Worm (Caenorhabditis elegans): Measurements from ENCODE around the gene C29F7.10.
"Not testable (repeated sequence)": the region's sequence is repeated elsewhere in the genome, so short reads cannot be mapped to it uniquely, and the experiment has no call there.

Gene C29F7.10

ce11 chrX:13435790-13436472, 4.6 kb upstream of the C29F7.10 start, which contains the start of gene jmjd-3.3:
Gene jmjd-3.3 (plus strand): TSS chrX:13436422.
- TF ChIP-seq tbx-37 (GFP tag; conservative IDR thresholded peaks at IDR 0.05) (no peak), hnd-1 (tag; optimal IDR thresholded peaks at IDR 0.05) (no peak), ceh-36 (tag; optimal IDR thresholded peaks at IDR 0.05) (no peak), hmbx-1 (tag; optimal IDR thresholded peaks at IDR 0.05) (no peak), scrt-1 (GFP tag; IDR thresholded peaks at IDR 0.05) (no peak), B0310.2 (tag; optimal IDR thresholded peaks at IDR 0.05) (no peak), flt-1 (GFP tag; IDR thresholded peaks at IDR 0.05) (no peak), tra-4 (tag; optimal IDR thresholded peaks at IDR 0.05) (no peak), pes-1 (GFP tag; IDR thresholded peaks at IDR 0.05) (no peak), hmg-4 (GFP tag; optimal IDR thresholded peaks at IDR 0.05) (no peak), ama-1 (optimal IDR thresholded peaks at IDR 0.05) (no peak), ets-7 (tag; optimal IDR thresholded peaks at IDR 0.05) (no peak), ceh-13 (GFP tag; optimal IDR thresholded peaks at IDR 0.05) (no peak), F13C5.2 (tag; optimal IDR thresholded peaks at IDR 0.05) (no peak), sea-1 (GFP tag; conservative IDR thresholded peaks at IDR 0.05) (no peak), aly-1 (tag; optimal IDR thresholded peaks at IDR 0.05) (no peak), tbx-11 (GFP tag; IDR thresholded peaks at IDR 0.05) (no peak)

ce11 chrX:13435116-13435515, 3.8 kb upstream of the C29F7.10 start:
- no peak for TF ChIP-seq sea-1 (GFP tag; conservative IDR thresholded peaks at IDR 0.05)
- TF ChIP-seq F13C5.2 (tag; optimal IDR thresholded peaks at IDR 0.05): no peak
- TF ChIP-seq hmbx-1 (tag; optimal IDR thresholded peaks at IDR 0.05): no peak
- TF ChIP-seq pes-1 (GFP tag; IDR thresholded peaks at IDR 0.05): no peak
- no peak for TF ChIP-seq aly-1 (tag; optimal IDR thresholded peaks at IDR 0.05)
- no peak for TF ChIP-seq ceh-36 (tag; optimal IDR thresholded peaks at IDR 0.05)
- no peak for TF ChIP-seq hmg-4 (GFP tag; optimal IDR thresholded peaks at IDR 0.05)

- not testable (repeated sequence) for TF ChIP-seq sea-1 (GFP tag; conservative IDR thresholded peaks at IDR 0.05); ama-1 (optimal IDR thresholded peaks at IDR 0.05); tbx-11 (GFP tag; IDR thresholded peaks at IDR 0.05)
Measured at ce11 chrX:13428755-13429154, 2.5 kb downstream of the C29F7.10 start, which contains the start of gene fkh-4. Gene fkh-4 (minus strand): TSS chrX:13428855.

ce11 chrX:13423340-13423739, 7.9 kb downstream of the C29F7.10 start, which contains the start of gene fkh-3:
Gene fkh-3 (minus strand): TSS chrX:13423440.
- TF ChIP-seq tbx-11 (GFP tag; IDR thresholded peaks at IDR 0.05): no peak
- TF ChIP-seq tra-4 (tag; optimal IDR thresholded peaks at IDR 0.05): no peak
- no peak for TF ChIP-seq ama-1 (optimal IDR thresholded peaks at IDR 0.05)
- TF ChIP-seq B0310.2 (tag; optimal IDR thresholded peaks at IDR 0.05): no peak
- TF ChIP-seq aly-1 (tag; optimal IDR thresholded peaks at IDR 0.05): no peak
- TF ChIP-seq F13C5.2 (tag; optimal IDR thresholded peaks at IDR 0.05): no peak
- TF ChIP-seq ceh-36 (tag; optimal IDR thresholded peaks at IDR 0.05): no peak
- TF ChIP-seq flt-1 (GFP tag; IDR thresholded peaks at IDR 0.05): no peak
- TF ChIP-seq hmg-4 (GFP tag; optimal IDR thresholded peaks at IDR 0.05): no peak
- TF ChIP-seq hnd-1 (tag; optimal IDR thresholded peaks at IDR 0.05): no peak
- TF ChIP-seq sea-1 (GFP tag; conservative IDR thresholded peaks at IDR 0.05): no peak
- TF ChIP-seq hmbx-1 (tag; optimal IDR thresholded peaks at IDR 0.05): no peak
- no peak for TF ChIP-seq ceh-13 (GFP tag; optimal IDR thresholded peaks at IDR 0.05)
- no peak for TF ChIP-seq tbx-37 (GFP tag; conservative IDR thresholded peaks at IDR 0.05)
- no peak for TF ChIP-seq scrt-1 (GFP tag; IDR thresholded peaks at IDR 0.05)
- TF ChIP-seq ets-7 (tag; optimal IDR thresholded peaks at IDR 0.05): no peak
- no peak for TF ChIP-seq pes-1 (GFP tag; IDR thresholded peaks at IDR 0.05)

ce11 chrX:13421068-13421467, 10.2 kb downstream of the C29F7.10 start:
- TF ChIP-seq tbx-37 (GFP tag; conservative IDR thresholded peaks at IDR 0.05): no peak
- no peak for TF ChIP-seq ceh-13 (GFP tag; optimal IDR thresholded peaks at IDR 0.05)
- no peak for TF ChIP-seq ama-1 (optimal IDR thresholded peaks at IDR 0.05)
- TF ChIP-seq pes-1 (GFP tag; IDR thresholded peaks at IDR 0.05): no peak
- no peak for TF ChIP-seq ets-7 (tag; optimal IDR thresholded peaks at IDR 0.05)
- no peak for TF ChIP-seq tbx-11 (GFP tag; IDR thresholded peaks at IDR 0.05)

ce11 chrX:13419884-13420339, 11.4 kb downstream of the C29F7.10 start, which contains the start of gene C29F7.3:
Gene C29F7.3 (minus strand): TSS chrX:13419934.
- TF ChIP-seq scrt-1 (GFP tag; IDR thresholded peaks at IDR 0.05) (no peak), tra-4 (tag; optimal IDR thresholded peaks at IDR 0.05) (no peak), B0310.2 (tag; optimal IDR thresholded peaks at IDR 0.05) (no peak), F13C5.2 (tag; optimal IDR thresholded peaks at IDR 0.05) (no peak), hmg-4 (GFP tag; optimal IDR thresholded peaks at IDR 0.05) (no peak), aly-1 (tag; optimal IDR thresholded peaks at IDR 0.05) (peak; percentile 6)

ce11 chrX:13417479-13417878, 13.8 kb downstream of the C29F7.10 start:
- TF ChIP-seq scrt-1 (GFP tag; IDR thresholded peaks at IDR 0.05) (no peak), ceh-36 (tag; optimal IDR thresholded peaks at IDR 0.05) (no peak), ama-1 (optimal IDR thresholded peaks at IDR 0.05) (no peak), ets-7 (tag; optimal IDR thresholded peaks at IDR 0.05) (no peak), tra-4 (tag; optimal IDR thresholded peaks at IDR 0.05) (no peak)

ce11 chrX:13415722-13416121, 15.6 kb downstream of the C29F7.10 start, which contains the start of gene C29F7.2:
Gene C29F7.2 (plus strand): TSS chrX:13416078.
- TF ChIP-seq scrt-1 (GFP tag; IDR thresholded peaks at IDR 0.05) (no peak), aly-1 (tag; optimal IDR thresholded peaks at IDR 0.05) (no peak), ets-7 (tag; optimal IDR thresholded peaks at IDR 0.05) (no peak), ceh-13 (GFP tag; optimal IDR thresholded peaks at IDR 0.05) (no peak), pes-1 (GFP tag; IDR thresholded peaks at IDR 0.05) (no peak), ceh-36 (tag; optimal IDR thresholded peaks at IDR 0.05) (no peak), tbx-37 (GFP tag; conservative IDR thresholded peaks at IDR 0.05) (no peak)

Data from whole organism, early embryonic.